Fruit fly (Drosophila melanogaster): Measurements from ENCODE around the gene Acbp5.
A peak's percentile ranks its signal among the peaks of the same experiment; 100 is the strongest.

Acbp5 gene

dm6 chr3L:8765969-8766538, 22.3 kb downstream of the Acbp5 start (continued):
- TF ChIP-seq cato (GFP tag; optimal IDR thresholded peaks at IDR 0.05; ENCODE audit: borderline replicate concordance) (peak; percentile 98), Atf6 (GFP tag; IDR thresholded peaks at IDR 0.05) (peak; percentile 98), CHES-1-like (GFP tag; optimal IDR thresholded peaks at IDR 0.05) (peak; percentile 97), chif (GFP tag; optimal IDR thresholded peaks at IDR 0.05) (peak; percentile 97 to 98), maf-S (GFP tag; optimal IDR thresholded peaks at IDR 0.05) (peak; percentile 97), CG3407 (GFP tag; optimal IDR thresholded peaks at IDR 0.05) (peak; percentile 96), CG5180 (GFP tag; optimal IDR thresholded peaks at IDR 0.05) (peak; percentile 90), CG3995 (GFP tag; optimal IDR thresholded peaks at IDR 0.05) (peak; percentile 82), CG10654 (GFP tag; optimal IDR thresholded peaks at IDR 0.05) (peak; percentile 94), ash1 (GFP tag; optimal IDR thresholded peaks at IDR 0.05) (no peak), CG33213 (GFP tag; optimal IDR thresholded peaks at IDR 0.05) (peak; percentile 86), Dek (tag; optimal IDR thresholded peaks at IDR 0.05) (peak; percentile 96), bcd (GFP tag; optimal IDR thresholded peaks at IDR 0.05) (peak; percentile 98), CG18011 (GFP tag; optimal IDR thresholded peaks at IDR 0.05) (peak; percentile 90), gsb-n (tag; optimal IDR thresholded peaks at IDR 0.05) (peak; percentile 95), CG7987 (GFP tag; optimal IDR thresholded peaks at IDR 0.05) (peak; percentile 87), CG15601 (tag; optimal IDR thresholded peaks at IDR 0.05) (peak; percentile 97), ftz-f1 (GFP tag; optimal IDR thresholded peaks at IDR 0.05) (peak; percentile 45), p53 (GFP tag; optimal IDR thresholded peaks at IDR 0.05) (peak; percentile 61), kni (GFP tag; optimal IDR thresholded peaks at IDR 0.05) (peak; percentile 94), chn (GFP tag; optimal IDR thresholded peaks at IDR 0.05) (peak; percentile 98), CG4424 (GFP tag; optimal IDR thresholded peaks at IDR 0.05) (peak; percentile 97), pfk (GFP tag; optimal IDR thresholded peaks at IDR 0.05) (no peak), ac (GFP tag; optimal IDR thresholded peaks at IDR 0.05) (peak; percentile 79), ems (GFP tag; optimal IDR thresholded peaks at IDR 0.05) (peak; percentile 94), usp (GFP tag; optimal IDR thresholded peaks at IDR 0.05) (no peak), danr (GFP tag; IDR thresholded peaks at IDR 0.05) (peak; percentile 97), CG7745 (tag; optimal IDR thresholded peaks at IDR 0.05) (peak; percentile 42), CG4360 (GFP tag; IDR thresholded peaks at IDR 0.05) (peak; percentile 64), Bteb2 (GFP tag; optimal IDR thresholded peaks at IDR 0.05) (peak; percentile 98), CG11456 (GFP tag; IDR thresholded peaks at IDR 0.05) (peak; percentile 98), H2.0 (GFP tag; IDR thresholded peaks at IDR 0.05) (peak; percentile 97), onecut (GFP tag; IDR thresholded peaks at IDR 0.05) (peak; percentile 91), CG12659 (GFP tag; optimal IDR thresholded peaks at IDR 0.05) (peak; percentile 99), CG6791 (GFP tag; IDR thresholded peaks at IDR 0.05; ENCODE audit: partially characterized antibody) (peak; percentile 55; the same call in 2 of the 3 replicates), kah (GFP tag; optimal IDR thresholded peaks at IDR 0.05) (peak; percentile 89), CG13624 (GFP tag; optimal IDR thresholded peaks at IDR 0.05) (peak; percentile 80), Poxn (GFP tag; IDR thresholded peaks at IDR 0.05) (peak; percentile 83), NC2α (GFP tag; optimal IDR thresholded peaks at IDR 0.05) (peak; percentile 96), Fer2 (tag; optimal IDR thresholded peaks at IDR 0.05) (peak; percentile 59), jumu (GFP tag; optimal IDR thresholded peaks at IDR 0.05) (peak; percentile 98), CG9609 (GFP tag; optimal IDR thresholded peaks at IDR 0.05) (peak; percentile 98), CG10462 (GFP tag; optimal IDR thresholded peaks at IDR 0.05) (peak; percentile 98), Eip74EF (GFP tag; optimal IDR thresholded peaks at IDR 0.05) (peak in 1 of 2 experiments; percentile 93), CG8944 (GFP tag; optimal IDR thresholded peaks at IDR 0.05) (peak; percentile 97), sqz (GFP tag; optimal IDR thresholded peaks at IDR 0.05) (peak; percentile 86), CG7271 (tag; optimal IDR thresholded peaks at IDR 0.05) (peak; percentile 18), E2f2 (GFP tag; IDR thresholded peaks at IDR 0.05) (peak; percentile 83), CG31365 (tag; optimal IDR thresholded peaks at IDR 0.05) (peak; percentile 86), CG14014 (GFP tag; IDR thresholded peaks at IDR 0.05) (peak; percentile 98)

All from whole organism, embryonic.